Fruit fly (Drosophila melanogaster) whole organism, wandering third instar larva: Measurements from ENCODE around the gene Samuel.

Source experiments
- Abd-B ChIP-seq: fragments of >200 bp; optimal IDR thresholded peaks from 2 replicates; lab custom pipeline; 2017; ENCODE audit warnings: missing biosample characterization, missing genetic modification characterization
- CG32264 ChIP-seq: fragments of 200-800 bp; sonication (Bioruptor generic); optimal IDR thresholded peaks from 2 replicates; lab custom pipeline; 2016; ENCODE audit warnings: missing biosample characterization, missing genetic modification characterization
- CG9705 ChIP-seq: fragments of 200-800 bp; sonication (Bioruptor generic); optimal IDR thresholded peaks from 2 replicates; lab custom pipeline; 2018; ENCODE audit warnings: missing biosample characterization, mild to moderate bottlenecking, missing genetic modification characterization
- CrebA ChIP-seq: fragments of 200-800 bp; sonication (Bioruptor generic); optimal IDR thresholded peaks from 2 replicates; lab custom pipeline; 2016; ENCODE audit warnings: missing biosample characterization, mild to moderate bottlenecking, missing genetic modification characterization, borderline replicate concordance
- Dfd ChIP-seq: fragments of >200 bp; optimal IDR thresholded peaks from 2 replicates; lab custom pipeline; 2017; ENCODE audit warnings: missing biosample characterization, missing genetic modification characterization
- Dif ChIP-seq: fragments of 200-275, 200-300 bp; sonication (Bioruptor generic); optimal IDR thresholded peaks from 2 replicates; lab custom pipeline; 2018; ENCODE audit warnings: missing biosample characterization, missing genetic modification characterization; ENCODE audit not compliant: partially characterized antibody
- GATAd ChIP-seq: sonication (Bioruptor generic); optimal IDR thresholded peaks from 2 replicates; lab custom pipeline; 2016; ENCODE audit warnings: missing biosample characterization, missing genetic modification characterization
- HLH106 ChIP-seq: fragments of 200-800 bp; optimal IDR thresholded peaks from 3 replicates; lab custom pipeline; 2019; ENCODE audit warnings: missing biosample characterization, mild to moderate bottlenecking, missing genetic modification characterization, moderate library complexity
- Hnf4 ChIP-seq: fragments of 200-800 bp; sonication (Bioruptor generic); optimal IDR thresholded peaks from 2 replicates; lab custom pipeline; 2016; ENCODE audit warnings: missing biosample characterization, mild to moderate bottlenecking, missing genetic modification characterization
- Hr78 ChIP-seq: fragments of >200 bp; optimal IDR thresholded peaks from 2 replicates; lab custom pipeline; 2017; ENCODE audit warnings: missing biosample characterization, missing genetic modification characterization
- Hr83 ChIP-seq: fragments of 200-300 bp; sonication (Bioruptor generic); optimal IDR thresholded peaks from 2 replicates; lab custom pipeline; 2016; ENCODE audit warnings: missing biosample characterization, mild to moderate bottlenecking, missing genetic modification characterization, moderate library complexity; ENCODE audit not compliant: poor library complexity, severe bottlenecking
- Jra ChIP-seq: sonication (Bioruptor generic); optimal IDR thresholded peaks from 2 replicates; lab custom pipeline; 2016; ENCODE audit warnings: missing biosample characterization, missing genetic modification characterization
- Mio ChIP-seq: sonication (Bioruptor generic); optimal IDR thresholded peaks from 2 replicates; lab custom pipeline; 2016; ENCODE audit warnings: missing biosample characterization, missing genetic modification characterization
- Myc ChIP-seq: fragments of >200 bp; optimal IDR thresholded peaks from 2 replicates; lab custom pipeline; 2017
- N ChIP-seq: fragments of >200 bp; optimal IDR thresholded peaks from 2 replicates; lab custom pipeline; 2018; ENCODE audit warnings: missing biosample characterization, missing external identifiers, missing genetic modification characterization
- OdsH ChIP-seq: fragments of 200-800 bp; sonication (Bioruptor generic); optimal IDR thresholded peaks from 2 replicates; lab custom pipeline; 2016; ENCODE audit warnings: missing biosample characterization, mild to moderate bottlenecking, missing genetic modification characterization
- Rel ChIP-seq, 2 experiments: fragments of 200-800 bp; sonication (Bioruptor generic) in 1 of 2; optimal IDR thresholded peaks; 2 replicates in 1 of 2; 3 replicates in 1 of 2; lab custom pipeline; 2016 to 2019; ENCODE audit warnings: mild to moderate bottlenecking in 2 of 2, missing biosample characterization in 2 of 2, missing genetic modification characterization in 2 of 2, moderate library complexity in 1 of 2
- Sp1 ChIP-seq: fragments of 200-800 bp; sonication (Bioruptor generic); optimal IDR thresholded peaks from 3 replicates; lab custom pipeline; 2019; ENCODE audit warnings: missing biosample characterization, mild to moderate bottlenecking, missing genetic modification characterization, moderate library complexity
- Vsx2 ChIP-seq: fragments of 200-300, 225-300 bp; sonication (Bioruptor generic); optimal IDR thresholded peaks from 2 replicates; lab custom pipeline; 2018; ENCODE audit warnings: missing biosample characterization, missing genetic modification characterization; ENCODE audit not compliant: partially characterized antibody
- br ChIP-seq: fragments of 200-800 bp; sonication (Bioruptor generic); optimal IDR thresholded peaks from 2 replicates; lab custom pipeline; 2016; ENCODE audit warnings: missing biosample characterization, missing genetic modification characterization
- brk ChIP-seq: fragments of 200-800 bp; sonication (Bioruptor generic); optimal IDR thresholded peaks from 2 replicates; lab custom pipeline; 2016; ENCODE audit warnings: missing biosample characterization, mild to moderate bottlenecking, missing genetic modification characterization
- dl ChIP-seq, 2 experiments: fragments of 175-275, 200-275 bp in 1 of 2; fragments of 200-275 bp in 1 of 2; sonication (Bioruptor generic); optimal IDR thresholded peaks; lab custom pipeline; 2018; ENCODE audit warnings: mild to moderate bottlenecking in 2 of 2, missing biosample characterization in 2 of 2, missing genetic modification characterization in 2 of 2, moderate library complexity in 2 of 2; ENCODE audit not compliant: partially characterized antibody in 2 of 2, insufficient read depth in 1 of 2
- dmrt93B ChIP-seq: fragments of 200-800 bp; sonication (Bioruptor generic); optimal IDR thresholded peaks from 2 replicates; lab custom pipeline; 2018; ENCODE audit warnings: missing biosample characterization, mild to moderate bottlenecking, missing genetic modification characterization
- dsf ChIP-seq: sonication (Bioruptor generic); optimal IDR thresholded peaks from 2 replicates; lab custom pipeline; 2016; ENCODE audit warnings: missing biosample characterization, missing genetic modification characterization, borderline replicate concordance
- ey ChIP-seq: fragments of 200-800 bp; sonication (Bioruptor generic); optimal IDR thresholded peaks from 2 replicates; lab custom pipeline; 2016; ENCODE audit warnings: missing biosample characterization, missing genetic modification characterization
- foxo ChIP-seq, 2 experiments: fragments of 200-800 bp; sonication (Bioruptor generic); optimal IDR thresholded peaks; 2 replicates in 1 of 2; 3 replicates in 1 of 2; lab custom pipeline; 2016 to 2017; ENCODE audit warnings: missing biosample characterization in 2 of 2, missing genetic modification characterization in 2 of 2
- fru ChIP-seq: fragments of 200-800 bp; sonication (Bioruptor generic); optimal IDR thresholded peaks from 3 replicates; lab custom pipeline; 2016; ENCODE audit warnings: missing biosample characterization, mild to moderate bottlenecking, missing genetic modification characterization
- h ChIP-seq: fragments of 200-800 bp; sonication (Bioruptor generic); optimal IDR thresholded peaks from 3 replicates; lab custom pipeline; 2016; ENCODE audit warnings: missing biosample characterization, mild to moderate bottlenecking, missing genetic modification characterization
- jim ChIP-seq: fragments of 175-275, 200-325 bp; sonication (Bioruptor generic); optimal IDR thresholded peaks from 2 replicates; lab custom pipeline; 2016; ENCODE audit warnings: missing biosample characterization, mild to moderate bottlenecking, missing genetic modification characterization
- lola ChIP-seq: fragments of >200 bp; optimal IDR thresholded peaks from 2 replicates; lab custom pipeline; 2017; ENCODE audit warnings: missing biosample characterization, missing genetic modification characterization
- pan ChIP-seq: fragments of >200 bp; optimal IDR thresholded peaks from 2 replicates; lab custom pipeline; 2017
- psq ChIP-seq: fragments of 200-800 bp; sonication (Bioruptor generic); optimal IDR thresholded peaks from 3 replicates; lab custom pipeline; 2017; ENCODE audit warnings: missing biosample characterization, mild to moderate bottlenecking, missing genetic modification characterization, moderate library complexity
- rgr ChIP-seq: fragments of 200-800 bp; sonication (Bioruptor generic); optimal IDR thresholded peaks from 3 replicates; lab custom pipeline; 2016; ENCODE audit warnings: missing biosample characterization, mild to moderate bottlenecking, missing genetic modification characterization
- sage ChIP-seq: fragments of 200-800 bp; sonication (Bioruptor generic); optimal IDR thresholded peaks from 2 replicates; lab custom pipeline; 2016; ENCODE audit warnings: missing biosample characterization, mild to moderate bottlenecking, missing genetic modification characterization
- sv ChIP-seq: fragments of 200-800 bp; sonication (Bioruptor generic); optimal IDR thresholded peaks from 3 replicates; lab custom pipeline; 2016; ENCODE audit warnings: missing biosample characterization, missing genetic modification characterization
- tai ChIP-seq: sonication (Bioruptor generic); optimal IDR thresholded peaks from 2 replicates; lab custom pipeline; 2016; ENCODE audit warnings: missing biosample characterization, missing genetic modification characterization
- usp ChIP-seq: fragments of >200 bp; optimal IDR thresholded peaks from 2 replicates; lab custom pipeline; 2017; ENCODE audit warnings: missing biosample characterization, missing genetic modification characterization
- woc ChIP-seq: sonication (Bioruptor generic); optimal IDR thresholded peaks from 2 replicates; lab custom pipeline; 2016; ENCODE audit warnings: missing biosample characterization, mild to moderate bottlenecking, missing genetic modification characterization

Gene Samuel

DNA sequence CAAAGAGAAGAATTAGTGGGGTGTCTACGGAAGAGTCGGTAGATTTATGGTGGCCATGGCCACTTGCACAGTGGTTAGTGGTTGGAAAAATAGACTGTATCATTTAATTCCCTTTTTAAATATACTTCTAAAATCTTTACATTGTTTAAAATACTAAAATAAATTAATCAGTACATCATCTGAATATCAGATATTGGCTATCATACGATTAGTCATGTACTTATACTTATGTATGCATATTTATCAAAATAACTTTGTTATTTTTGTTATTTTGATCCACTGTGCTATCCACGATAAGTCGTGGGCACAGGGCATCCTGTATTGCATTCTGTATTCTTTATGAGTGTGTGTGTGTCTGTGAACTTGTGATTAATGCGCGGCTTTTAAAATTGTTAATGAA, 52.1 kb downstream of the Samuel start (continued):
- TF ChIP-seq Rel (GFP tag; optimal IDR thresholded peaks at IDR 0.05; lab: Kevin White, UChicago) (no peak), Rel (tag; optimal IDR thresholded peaks at IDR 0.05; lab: Kevin White, UChicago) (no peak), Jra (no peak), ey (GFP tag; lab: Kevin White, UChicago) (peak; percentile 7), Vsx2 (GFP tag; lab: Kevin White, UChicago) (no peak), psq (GFP tag; lab: Kevin White, UChicago) (no peak), Abd-B (GFP tag; lab: Kevin White, UChicago) (no peak), GATAd (no peak), woc (GFP tag; lab: Kevin White, UChicago) (no peak), br (no peak), OdsH (peak; percentile 49), h (GFP tag; lab: Kevin White, UChicago) (peak; percentile 1), dsf (GFP tag; lab: Kevin White, UChicago) (no peak), Sp1 (GFP tag; lab: Kevin White, UChicago) (peak; percentile 16)

DNA sequence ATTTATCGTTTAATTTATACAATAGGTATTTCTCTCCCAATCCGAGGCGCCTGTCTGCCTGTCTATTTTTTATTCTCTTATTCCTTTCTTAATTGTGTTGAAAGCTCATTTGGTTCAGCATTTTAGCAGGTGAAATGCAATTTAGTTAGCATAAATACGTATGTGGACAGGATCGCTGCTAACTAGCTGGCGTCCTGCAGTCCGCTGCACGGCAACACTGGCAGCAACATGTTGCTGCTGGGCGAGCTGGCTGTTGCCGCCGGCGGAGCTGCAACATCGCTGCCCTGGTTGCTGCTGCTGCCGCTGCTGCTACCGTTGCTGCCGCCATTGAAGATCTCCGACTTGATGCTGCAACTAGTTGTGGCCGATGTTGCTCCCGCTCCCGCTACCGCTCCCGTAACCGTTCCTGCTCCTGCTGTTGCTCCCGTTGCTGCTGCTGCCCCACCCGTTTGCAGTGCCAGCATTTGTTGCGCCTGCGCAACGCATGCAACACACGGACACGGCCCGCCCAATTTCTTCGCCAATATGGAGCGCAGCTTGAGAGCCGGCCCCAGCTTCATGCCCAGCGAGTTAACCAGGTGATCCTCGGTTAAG, 52.7 kb downstream of the Samuel start:
- TF ChIP-seq sv (GFP tag; lab: Kevin White, UChicago) (no peak), sage (GFP tag; lab: Kevin White, UChicago) (no peak)

- TF ChIP-seq Vsx2 (GFP tag; lab: Kevin White, UChicago), result no peak
- TF ChIP-seq rgr, result peak; percentile 73
- TF ChIP-seq br, result peak; percentile 51
- TF ChIP-seq jim, result no peak
- TF ChIP-seq Dif (GFP tag; lab: Kevin White, UChicago), result no peak
- TF ChIP-seq dsf (GFP tag; lab: Kevin White, UChicago), result peak; percentile 79
- TF ChIP-seq OdsH, result peak; percentile 70
- peak; percentile 68 for TF ChIP-seq Sp1 (GFP tag; lab: Kevin White, UChicago)
- TF ChIP-seq Rel (GFP tag; optimal IDR thresholded peaks at IDR 0.05; lab: Kevin White, UChicago), result no peak
- TF ChIP-seq Rel (tag; optimal IDR thresholded peaks at IDR 0.05; lab: Kevin White, UChicago), result peak; percentile 43
- peak; percentile 83 for TF ChIP-seq Hnf4 (GFP tag; lab: Kevin White, UChicago)
- peak; percentile 72 for TF ChIP-seq sv (GFP tag; lab: Kevin White, UChicago)
- peak in 1 of 2 experiments; percentile 84 for TF ChIP-seq foxo (GFP tag; optimal IDR thresholded peaks at IDR 0.05; lab: Kevin White, UChicago)
- TF ChIP-seq Abd-B (GFP tag; lab: Kevin White, UChicago), result no peak
- no peak for TF ChIP-seq lola (GFP tag; lab: Kevin White, UChicago)
- TF ChIP-seq fru (GFP tag; lab: Kevin White, UChicago), result peak; percentile 56
- no peak for TF ChIP-seq dl (GFP tag; optimal IDR thresholded peaks at IDR 0.05; lab: Kevin White, UChicago; ENCODE audit: insufficient read depth in 1 of 2, partially characterized antibody in 2 of 2)
- TF ChIP-seq Jra, result peak; percentile 78
- TF ChIP-seq usp (GFP tag; lab: Kevin White, UChicago), result no peak
- no peak for TF ChIP-seq Hr83 (GFP tag; lab: Kevin White, UChicago)
- TF ChIP-seq CrebA (GFP tag; lab: Kevin White, UChicago), result no peak
- peak; percentile 69 for TF ChIP-seq psq (GFP tag; lab: Kevin White, UChicago)
- TF ChIP-seq pan, result no peak
- peak; percentile 51 for TF ChIP-seq ey (GFP tag; lab: Kevin White, UChicago)
- no peak for TF ChIP-seq dmrt93B (GFP tag; lab: Kevin White, UChicago)
- TF ChIP-seq sage (GFP tag; lab: Kevin White, UChicago), result peak; percentile 74
- TF ChIP-seq GATAd, result no peak
- TF ChIP-seq tai (GFP tag; lab: Kevin White, UChicago), result no peak
- TF ChIP-seq Mio (GFP tag; lab: Kevin White, UChicago), result no peak
- TF ChIP-seq h (GFP tag; lab: Kevin White, UChicago), result peak; percentile 76
- no peak for TF ChIP-seq Hr78 (GFP tag; lab: Kevin White, UChicago)
- TF ChIP-seq N (GFP tag; lab: Kevin White, UChicago), result no peak
- peak; percentile 24 for TF ChIP-seq CG9705 (GFP tag; lab: Kevin White, UChicago)
- TF ChIP-seq CG32264 (GFP tag; lab: Kevin White, UChicago), result no peak
- TF ChIP-seq brk (GFP tag; lab: Kevin White, UChicago), result no peak
- TF ChIP-seq Dfd (GFP tag; lab: Kevin White, UChicago), result no peak
- peak; percentile 40 for TF ChIP-seq Myc (lab: Kevin White, UChicago)
- no peak for TF ChIP-seq woc (GFP tag; lab: Kevin White, UChicago)
- peak; percentile 68 for TF ChIP-seq HLH106 (tag; lab: Kevin White, UChicago)
Observed at dm6 chr2L:11010999-11011398, 55.8 kb downstream of the Samuel start, which contains the start of the genes Art8 and dUTPase. Gene Art8 (minus strand): TSS chr2L:11011086. Gene dUTPase (plus strand): TSS chr2L:11011312.
